Worm (Caenorhabditis elegans) whole organism, mixed stage, embryonic: ENCODE measurements around the gene F13A2.10.

Experiments used
- M03D4.4 ChIP-seq: sonication (generic microtip); optimal IDR thresholded peaks from 2 replicates; lab custom pipeline; 2017; ENCODE audit warnings: mild to moderate bottlenecking, missing genetic modification characterization, missing compliant biosample characterization
- bed-3 ChIP-seq: fragments of 200-800 bp; sonication (Bioruptor generic); optimal IDR thresholded peaks from 3 replicates; lab custom pipeline; 2018; ENCODE audit warnings: mild to moderate bottlenecking, missing genetic modification characterization, moderate library complexity, missing compliant biosample characterization
- blmp-1 ChIP-seq: fragments of 150-350 bp; optimal IDR thresholded peaks from 2 replicates; lab custom pipeline; 2014; ENCODE audit warnings: missing biosample characterization, missing genetic modification characterization
- ceh-39 ChIP-seq: fragments of 150-350 bp; optimal IDR thresholded peaks from 2 replicates; lab custom pipeline; 2014; ENCODE audit warnings: missing biosample characterization, missing genetic modification characterization
- ceh-43 ChIP-seq: fragments of 200-800 bp; sonication (Bioruptor generic); optimal IDR thresholded peaks from 2 replicates; lab custom pipeline; 2018; ENCODE audit warnings: mild to moderate bottlenecking, missing genetic modification characterization, moderate library complexity, missing compliant biosample characterization
- ceh-83 ChIP-seq: fragments of 200-800 bp; sonication (Bioruptor generic); optimal IDR thresholded peaks from 2 replicates; lab custom pipeline; 2018; ENCODE audit warnings: mild to moderate bottlenecking, missing genetic modification characterization, missing compliant biosample characterization
- ces-1 ChIP-seq: fragments of 150-350 bp; optimal IDR thresholded peaks from 2 replicates; lab custom pipeline; 2014; ENCODE audit warnings: missing biosample characterization, missing genetic modification reagents, missing genetic modification characterization
- drap-1 ChIP-seq: fragments of 200-800 bp; sonication (Bioruptor generic); optimal IDR thresholded peaks from 3 replicates; lab custom pipeline; 2018; ENCODE audit warnings: mild to moderate bottlenecking, missing genetic modification characterization, missing compliant biosample characterization
- elt-3 ChIP-seq: fragments of 150-350 bp; optimal IDR thresholded peaks from 2 replicates; lab custom pipeline; 2014; ENCODE audit warnings: missing biosample characterization, missing genetic modification characterization
- flh-1 ChIP-seq: fragments of 200-800 bp; sonication (Bioruptor generic); optimal IDR thresholded peaks from 2 replicates; lab custom pipeline; 2018; ENCODE audit warnings: mild to moderate bottlenecking, missing genetic modification characterization, moderate library complexity, missing compliant biosample characterization
- ham-2 ChIP-seq: fragments of 200-800 bp; sonication (Bioruptor generic); optimal IDR thresholded peaks from 2 replicates; lab custom pipeline; 2018; ENCODE audit warnings: mild to moderate bottlenecking, missing genetic modification characterization, missing compliant biosample characterization
- hlh-1 ChIP-seq: fragments of 150-350 bp; optimal IDR thresholded peaks from 2 replicates; lab custom pipeline; 2014; ENCODE audit warnings: missing biosample characterization, missing genetic modification reagents, missing genetic modification characterization
- lin-13 ChIP-seq: fragments of 150-350 bp; optimal IDR thresholded peaks from 2 replicates; lab custom pipeline; 2014; ENCODE audit warnings: missing biosample characterization, missing genetic modification characterization
- lin-32 ChIP-seq: fragments of 200-800 bp; sonication (Bioruptor generic); optimal IDR thresholded peaks from 2 replicates; lab custom pipeline; 2018; ENCODE audit warnings: mild to moderate bottlenecking, missing genetic modification characterization, missing compliant biosample characterization
- lsy-2 ChIP-seq: fragments of 150-350 bp; optimal IDR thresholded peaks from 2 replicates; lab custom pipeline; 2014; ENCODE audit warnings: missing biosample characterization, missing genetic modification characterization
- mab-5 ChIP-seq: fragments of 150-350 bp; optimal IDR thresholded peaks from 2 replicates; lab custom pipeline; 2014; ENCODE audit warnings: missing biosample characterization, missing genetic modification characterization
- mep-1 ChIP-seq: fragments of 150-350 bp; optimal IDR thresholded peaks from 2 replicates; lab custom pipeline; 2017; ENCODE audit warnings: missing biosample characterization, missing genetic modification reagents, missing genetic modification characterization, inconsistent platforms
- mls-2 ChIP-seq: sonication (generic microtip); optimal IDR thresholded peaks from 2 replicates; lab custom pipeline; 2016; ENCODE audit warnings: mild to moderate bottlenecking, missing genetic modification characterization, moderate library complexity, missing compliant biosample characterization
- nhr-12 ChIP-seq: fragments of 150-350 bp; optimal IDR thresholded peaks from 2 replicates; lab custom pipeline; 2014; ENCODE audit warnings: missing biosample characterization, missing genetic modification characterization
- nhr-2 ChIP-seq: fragments of 150-350 bp; optimal IDR thresholded peaks from 2 replicates; lab custom pipeline; 2014; ENCODE audit warnings: missing biosample characterization, missing genetic modification characterization
- nhr-237 ChIP-seq: fragments of 150-350 bp; optimal IDR thresholded peaks from 2 replicates; lab custom pipeline; 2014; ENCODE audit warnings: missing biosample characterization, missing genetic modification characterization
- nhr-76 ChIP-seq: sonication (generic microtip); optimal IDR thresholded peaks from 2 replicates; lab custom pipeline; 2017; ENCODE audit warnings: missing biosample characterization, missing genetic modification characterization
- sem-2 ChIP-seq: fragments of 200-800 bp; sonication (Bioruptor generic); optimal IDR thresholded peaks from 2 replicates; lab custom pipeline; 2018; ENCODE audit warnings: mild to moderate bottlenecking, missing genetic modification characterization, missing compliant biosample characterization
- snpc-4 ChIP-seq: fragments of 150-350 bp; optimal IDR thresholded peaks from 2 replicates; lab custom pipeline; 2014; ENCODE audit warnings: missing biosample characterization, missing genetic modification characterization
- sptf-1 ChIP-seq: sonication (generic microtip); optimal IDR thresholded peaks from 2 replicates; lab custom pipeline; 2017; ENCODE audit warnings: mild to moderate bottlenecking, missing genetic modification characterization, moderate library complexity, missing compliant biosample characterization
- tbx-8 ChIP-seq: fragments of 200-800 bp; sonication (Bioruptor generic); optimal IDR thresholded peaks from 2 replicates; lab custom pipeline; 2018; ENCODE audit warnings: mild to moderate bottlenecking, missing genetic modification characterization, moderate library complexity, missing compliant biosample characterization
- unc-120 ChIP-seq: sonication (generic microtip); optimal IDR thresholded peaks from 2 replicates; lab custom pipeline; 2017; ENCODE audit warnings: missing genetic modification characterization, missing compliant biosample characterization; ENCODE audit not compliant: poor library complexity, severe bottlenecking
- unc-39 ChIP-seq: fragments of 150-350 bp; optimal IDR thresholded peaks from 2 replicates; lab custom pipeline; 2014; ENCODE audit warnings: missing biosample characterization, missing genetic modification characterization
- unc-62 ChIP-seq: fragments of 150-350 bp; optimal IDR thresholded peaks from 2 replicates; lab custom pipeline; 2014; ENCODE audit warnings: missing biosample characterization, missing genetic modification reagents, missing genetic modification characterization
- zip-8 ChIP-seq: fragments of 150-350 bp; optimal IDR thresholded peaks from 2 replicates; lab custom pipeline; 2014; ENCODE audit warnings: missing biosample characterization, missing genetic modification characterization
- ztf-11 ChIP-seq: fragments of 150-350 bp; optimal IDR thresholded peaks from 2 replicates; lab custom pipeline; 2014; ENCODE audit warnings: missing biosample characterization, missing genetic modification characterization

Gene F13A2.10

ce11 chrV:4386173-4386572 is at the start of gene F13A2.10:
Gene F13A2.10, minus strand, starts transcription at chrV:4386273.
- no peak for TF ChIP-seq mls-2 (tag; lab: Kevin White, UChicago)
- no peak for TF ChIP-seq lin-13 (tag; lab: Kevin White, UChicago)
- TF ChIP-seq sem-2 (GFP tag; lab: Kevin White, UChicago): no peak

DNA sequence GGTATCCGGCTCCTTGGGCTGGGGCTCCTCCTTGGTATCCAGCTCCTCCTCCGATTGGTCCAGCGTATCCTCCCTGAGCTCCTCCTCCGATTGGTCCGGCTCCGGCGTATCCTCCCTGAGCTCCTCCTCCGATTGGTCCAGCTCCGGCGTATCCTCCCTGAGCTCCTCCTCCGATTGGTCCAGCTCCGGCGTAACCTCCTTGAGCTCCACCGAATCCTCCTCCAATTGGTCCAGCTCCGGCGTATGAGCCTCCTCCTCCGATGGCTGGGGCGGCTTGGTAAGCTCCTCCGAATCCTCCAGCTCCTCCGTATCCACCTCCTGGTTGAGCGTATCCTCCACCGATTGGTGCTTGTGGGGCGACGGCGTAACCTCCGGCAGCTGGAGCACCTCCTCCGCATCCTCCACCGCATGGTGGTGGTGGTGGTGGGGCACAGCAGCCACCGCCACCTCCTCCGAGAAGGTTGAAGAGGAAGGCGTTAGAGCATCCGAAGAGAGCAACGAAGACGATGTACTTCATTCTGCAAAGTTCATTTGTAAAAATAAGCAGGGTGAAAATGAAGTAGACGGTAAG is 49.4 kb upstream of the F13A2.10 start, which contains the start of gene Y47D7A.13:
Gene Y47D7A.13, minus strand, starts transcription at position 517 of the 571 bp plus-strand sequence.
- TF ChIP-seq sem-2 (GFP tag; lab: Kevin White, UChicago): peak; percentile 8
- TF ChIP-seq ceh-43 (GFP tag; lab: Kevin White, UChicago): no peak

- TF ChIP-seq elt-3 (tag; lab: Kevin White, UChicago) (no peak), nhr-237 (tag; lab: Kevin White, UChicago) (no peak), nhr-12 (tag; lab: Kevin White, UChicago) (no peak), unc-62 (GFP tag; lab: Kevin White, UChicago) (no peak), ceh-83 (GFP tag; lab: Kevin White, UChicago) (no peak), hlh-1 (no peak), snpc-4 (tag; lab: Kevin White, UChicago) (no peak), M03D4.4 (tag; lab: Kevin White, UChicago) (no peak), blmp-1 (tag; lab: Kevin White, UChicago) (no peak), nhr-2 (tag; lab: Kevin White, UChicago) (no peak), ceh-43 (GFP tag; lab: Kevin White, UChicago) (no peak), sem-2 (GFP tag; lab: Kevin White, UChicago) (no peak)
- TF ChIP-seq, all 35 proteins: peak for 0
Observed at ce11 chrV:4432783-4433237, 46.7 kb upstream of the F13A2.10 start, which contains the start of gene Y47D7A.15. Gene Y47D7A.15, minus strand, starts transcription at chrV:4433187.

DNA sequence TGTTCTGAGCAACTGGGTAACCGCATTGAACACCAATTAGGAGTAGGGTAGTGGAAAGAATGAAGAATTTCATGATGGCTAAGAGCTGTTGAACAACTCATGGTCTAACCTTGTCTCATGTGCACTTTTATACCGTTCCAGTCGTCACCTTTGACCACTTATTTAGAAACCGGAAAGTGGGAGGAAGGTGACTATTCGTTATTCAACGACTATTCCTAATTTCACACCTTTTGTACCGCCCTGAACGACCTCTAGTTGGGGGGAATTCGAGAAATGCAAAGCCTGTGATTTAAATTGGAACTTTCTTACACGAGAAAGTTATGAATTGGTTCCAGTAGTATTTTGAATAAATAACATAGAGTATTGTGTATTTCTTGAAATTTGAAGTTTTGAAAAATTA is 43.5 kb upstream of the F13A2.10 start, which contains the start of gene Y47D7A.12:
Gene Y47D7A.12, minus strand, starts transcription at position 101 of the 400 bp plus-strand sequence.
- no peak for TF ChIP-seq tbx-8 (GFP tag; lab: Kevin White, UChicago)
- no peak for TF ChIP-seq unc-39 (tag; lab: Kevin White, UChicago)
- no peak for TF ChIP-seq ceh-39 (tag; lab: Kevin White, UChicago)
- no peak for TF ChIP-seq unc-120 (tag; lab: Kevin White, UChicago)
- TF ChIP-seq nhr-2 (tag; lab: Kevin White, UChicago): no peak
- TF ChIP-seq nhr-12 (tag; lab: Kevin White, UChicago): no peak
- TF ChIP-seq blmp-1 (tag; lab: Kevin White, UChicago): no peak
- no peak for TF ChIP-seq ztf-11 (tag; lab: Kevin White, UChicago)
- TF ChIP-seq bed-3 (GFP tag; lab: Kevin White, UChicago): no peak
- no peak for TF ChIP-seq drap-1 (GFP tag; lab: Kevin White, UChicago)
- TF ChIP-seq unc-62 (GFP tag; lab: Kevin White, UChicago): no peak
- TF ChIP-seq sem-2 (GFP tag; lab: Kevin White, UChicago): no peak
- TF ChIP-seq snpc-4 (tag; lab: Kevin White, UChicago): no peak
- no peak for TF ChIP-seq mab-5 (tag; lab: Kevin White, UChicago)
- TF ChIP-seq mep-1 (tag; lab: Kevin White, UChicago): no peak
- no peak for TF ChIP-seq sptf-1
- TF ChIP-seq lsy-2: no peak
- no peak for TF ChIP-seq zip-8 (tag; lab: Kevin White, UChicago)
- no peak for TF ChIP-seq ces-1 (GFP tag; lab: Kevin White, UChicago)
- no peak for TF ChIP-seq nhr-76 (tag; lab: Kevin White, UChicago)

- TF ChIP-seq unc-120 (tag; lab: Kevin White, UChicago) (no peak), ceh-83 (GFP tag; lab: Kevin White, UChicago) (no peak), ces-1 (GFP tag; lab: Kevin White, UChicago) (no peak), ceh-43 (GFP tag; lab: Kevin White, UChicago) (no peak), nhr-76 (tag; lab: Kevin White, UChicago) (no peak), flh-1 (GFP tag; lab: Kevin White, UChicago) (no peak), ham-2 (GFP tag; lab: Kevin White, UChicago) (no peak), ceh-39 (tag; lab: Kevin White, UChicago) (no peak), lin-32 (no peak), lin-13 (tag; lab: Kevin White, UChicago) (no peak), mep-1 (tag; lab: Kevin White, UChicago) (no peak), unc-62 (GFP tag; lab: Kevin White, UChicago) (no peak)
Observed at ce11 chrV:4428202-4428601, 42.1 kb upstream of the F13A2.10 start, which contains the start of gene Y47D7A.11. Gene Y47D7A.11, minus strand, starts transcription at chrV:4428302.
